Worm (Caenorhabditis elegans): Measurements from ENCODE around the gene cand-1.

DNA sequence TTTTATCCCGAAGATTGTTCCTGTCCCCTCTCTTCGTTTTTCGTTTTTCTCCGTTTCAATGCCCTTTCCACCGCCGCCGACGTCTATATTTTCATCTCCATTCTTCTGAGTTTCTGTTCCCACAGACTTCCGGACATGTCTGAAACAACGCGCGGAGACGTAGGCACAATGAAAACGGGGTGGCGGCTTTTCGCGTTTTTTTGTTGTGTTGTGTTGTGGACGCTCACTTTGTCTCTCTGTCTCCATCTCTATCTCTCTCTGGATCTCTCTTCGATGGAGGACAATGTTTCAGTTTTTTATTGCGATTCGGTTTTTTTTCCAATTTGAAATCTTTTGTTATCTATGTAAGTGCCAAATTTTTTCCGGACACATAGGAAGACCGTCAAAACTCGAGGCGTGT is 42.7 kb upstream of the cand-1 start:
- TF ChIP-seq lsy-12 (tag; optimal IDR thresholded peaks at IDR 0.05) (no peak), pqm-1 (tag; optimal IDR thresholded peaks at IDR 0.05) (no peak), snpc-4 (tag; optimal IDR thresholded peaks at IDR 0.05) (no peak), fos-1 (tag; optimal IDR thresholded peaks at IDR 0.05) (no peak), elt-2 (tag; optimal IDR thresholded peaks at IDR 0.05) (no peak), elt-3 (tag; optimal IDR thresholded peaks at IDR 0.05) (no peak), mdl-1 (tag; optimal IDR thresholded peaks at IDR 0.05) (no peak), elt-1 (tag; optimal IDR thresholded peaks at IDR 0.05) (no peak), ama-1 (optimal IDR thresholded peaks at IDR 0.05) (no peak), egl-27 (tag; optimal IDR thresholded peaks at IDR 0.05) (no peak), nhr-76 (tag; optimal IDR thresholded peaks at IDR 0.05) (no peak)
